Worm (Caenorhabditis elegans): ENCODE data around the gene C08B6.18.

DNA sequence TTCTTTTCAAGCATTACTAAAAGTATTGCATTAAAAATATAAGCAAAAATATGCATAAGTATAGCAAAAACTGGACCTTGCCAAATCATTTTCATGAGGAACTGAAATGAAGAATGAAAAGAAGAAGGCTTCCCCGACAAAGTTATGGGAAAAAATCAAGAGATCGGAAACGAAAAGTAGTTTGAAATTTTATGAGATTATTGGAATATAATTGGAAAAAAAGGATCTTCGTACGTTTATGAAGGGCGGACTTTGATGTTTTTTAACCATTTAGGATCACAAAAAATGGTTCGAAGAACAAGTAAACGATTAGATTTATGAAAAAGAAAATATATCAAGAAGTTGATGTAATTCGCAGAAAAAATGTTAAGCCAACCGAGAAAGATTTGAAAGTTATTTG lies 13.0 kb downstream of the C08B6.18 start, which contains the start of gene srxa-18:
- TF ChIP-seq pha-4 (tag; optimal IDR thresholded peaks at IDR 0.05) (no peak), elt-1 (tag; optimal IDR thresholded peaks at IDR 0.05; ENCODE audit: borderline replicate concordance, insufficient read depth) (no peak), bed-3 (GFP tag; optimal IDR thresholded peaks at IDR 0.05) (no peak), nhr-237 (tag; optimal IDR thresholded peaks at IDR 0.05) (no peak), unc-62 (GFP tag; optimal IDR thresholded peaks at IDR 0.05) (no peak), nhr-28 (tag; optimal IDR thresholded peaks at IDR 0.05) (no peak), sptf-1 (tag; optimal IDR thresholded peaks at IDR 0.05) (no peak), nhr-76 (tag; optimal IDR thresholded peaks at IDR 0.05) (no peak)
